Fruit fly (Drosophila melanogaster): ENCODE measurements around the gene Amnionless.

Amnionless gene

dm6 chr2L:285596-286023 is 3.3 kb downstream of the Amnionless start:
- TF ChIP-seq Dp (GFP tag; optimal IDR thresholded peaks at IDR 0.05) (peak; percentile 31), Sox102F (GFP tag; optimal IDR thresholded peaks at IDR 0.05) (peak; percentile 46), CG6254 (GFP tag; optimal IDR thresholded peaks at IDR 0.05) (peak; percentile 28), Jarid2 (GFP tag; optimal IDR thresholded peaks at IDR 0.05) (peak; percentile 92), mld (GFP tag; IDR thresholded peaks at IDR 0.05; ENCODE audit: partially characterized antibody) (no peak), ewg (GFP tag; optimal IDR thresholded peaks at IDR 0.05) (peak; percentile 19), CG2875 (GFP tag; optimal IDR thresholded peaks at IDR 0.05) (peak; percentile 28), CG12769 (tag; optimal IDR thresholded peaks at IDR 0.05) (peak; percentile 69), CG14667 (GFP tag; IDR thresholded peaks at IDR 0.05) (no peak), kah (GFP tag; optimal IDR thresholded peaks at IDR 0.05) (peak; percentile 27), ro (GFP tag; IDR thresholded peaks at IDR 0.05) (no peak), dysf (GFP tag; IDR thresholded peaks at IDR 0.05) (0 out of 3 replicates have a peak, but pooled peaks have one; percentile 42), CG11085 (GFP tag; IDR thresholded peaks at IDR 0.05) (no peak), CG33557 (GFP tag; optimal IDR thresholded peaks at IDR 0.05) (no peak), CG16813 (GFP tag; IDR thresholded peaks at IDR 0.05; ENCODE audit: partially characterized antibody) (no peak), pb (GFP tag; optimal IDR thresholded peaks at IDR 0.05) (peak; percentile 40), wek (GFP tag; optimal IDR thresholded peaks at IDR 0.05) (no peak), CG14965 (GFP tag; optimal IDR thresholded peaks at IDR 0.05; ENCODE audit: borderline replicate concordance) (no peak), CG6765 (GFP tag; optimal IDR thresholded peaks at IDR 0.05) (no peak), Abd-B (GFP tag; optimal IDR thresholded peaks at IDR 0.05) (no peak), oc (tag; optimal IDR thresholded peaks at IDR 0.05) (peak; percentile 1), CG34422 (GFP tag; IDR thresholded peaks at IDR 0.05) (peak; percentile 58; the same call in 1 of the 3 replicates), Myb (GFP tag; optimal IDR thresholded peaks at IDR 0.05) (peak; percentile 50), Atf3 (GFP tag; optimal IDR thresholded peaks at IDR 0.05) (no peak), da (GFP tag; optimal IDR thresholded peaks at IDR 0.05) (peak; percentile 12), CG18476 (GFP tag; optimal IDR thresholded peaks at IDR 0.05) (peak; percentile 49), fd64A (GFP tag; optimal IDR thresholded peaks at IDR 0.05) (peak; percentile 16), CG14860 (GFP tag; IDR thresholded peaks at IDR 0.05; ENCODE audit: partially characterized antibody) (no peak), tna (GFP tag; IDR thresholded peaks at IDR 0.05; ENCODE audit: partially characterized antibody) (0 out of 2 replicates have a peak, but pooled peaks have one; percentile 14), CG30403 (GFP tag; optimal IDR thresholded peaks at IDR 0.05) (peak; percentile 59), exex (tag; optimal IDR thresholded peaks at IDR 0.05) (no peak), mam (GFP tag; optimal IDR thresholded peaks at IDR 0.05) (peak; percentile 42), CG7987 (GFP tag; optimal IDR thresholded peaks at IDR 0.05) (peak; percentile 54), CG7357 (GFP tag; IDR thresholded peaks at IDR 0.05) (no peak), Rfx (GFP tag; IDR thresholded peaks at IDR 0.05) (peak; percentile 75), CG1233 (GFP tag; optimal IDR thresholded peaks at IDR 0.05) (peak; percentile 21), CG2712 (tag; optimal IDR thresholded peaks at IDR 0.05) (peak; percentile 45), CG17361 (GFP tag; IDR thresholded peaks at IDR 0.05) (0 out of 3 replicates have a peak, but pooled peaks have one; percentile 33), CG18262 (tag; optimal IDR thresholded peaks at IDR 0.05) (peak; percentile 38), CG13287 (GFP tag; IDR thresholded peaks at IDR 0.05; ENCODE audit: partially characterized antibody) (peak; percentile 41; the same call in 1 of the 2 replicates), CG10209 (GFP tag; optimal IDR thresholded peaks at IDR 0.05) (peak; percentile 17), Ets65A (GFP tag) (no peak), zfh1 (GFP tag; IDR thresholded peaks at IDR 0.05) (peak; percentile 60; the same call in 2 of the 3 replicates), pzg (GFP tag; optimal IDR thresholded peaks at IDR 0.05) (peak; percentile 80), Lim3 (GFP tag; IDR thresholded peaks at IDR 0.05) (no peak), kay (GFP tag; optimal IDR thresholded peaks at IDR 0.05) (no peak), stc (GFP tag; IDR thresholded peaks at IDR 0.05) (0 out of 2 replicates have a peak, but pooled peaks have one; percentile 64), Ets97D (GFP tag; optimal IDR thresholded peaks at IDR 0.05) (peak; percentile 76), CG30431 (GFP tag; optimal IDR thresholded peaks at IDR 0.05) (no peak), CG10979 (tag; optimal IDR thresholded peaks at IDR 0.05) (peak; percentile 33)
